Fruit fly (Drosophila melanogaster) whole organism, embryonic: Measurements from ENCODE around the gene dob.

ENCODE experiments used
- Atf3 ChIP-seq: fragments of 200-800 bp; sonication (Bioruptor generic); optimal IDR thresholded peaks from 3 replicates; lab custom pipeline; 2016; ENCODE audit warnings: missing biosample characterization, missing genetic modification characterization
- B-H2 ChIP-seq: fragments of 200-800 bp; sonication (Bioruptor generic); optimal IDR thresholded peaks from 2 replicates; lab custom pipeline; 2018; ENCODE audit warnings: missing biosample characterization, mild to moderate bottlenecking, missing genetic modification characterization
- CG10959 ChIP-seq: fragments of 200-800 bp; sonication (Bioruptor generic); IDR thresholded peaks from 2 replicates; pipeline ENCODE4 v1.3.6; 2022; ENCODE audit warnings: missing biosample characterization, missing genetic modification characterization
- CG11247 ChIP-seq: fragments of 200-800 bp; sonication (Bioruptor generic); IDR thresholded peaks from 2 replicates; pipeline ENCODE4 v1.3.6; 2022; ENCODE audit warnings: missing biosample characterization, missing genetic modification characterization
- CG11560 ChIP-seq: fragments of 200-800 bp; sonication (Bioruptor generic); IDR thresholded peaks from 3 replicates; pipeline ENCODE4 v1.3.6; 2022; ENCODE audit warnings: missing biosample characterization, missing genetic modification characterization
- CG12155 ChIP-seq: fragments of 200-800 bp; sonication (Bioruptor generic); optimal IDR thresholded peaks from 3 replicates; lab custom pipeline; 2016; ENCODE audit warnings: missing biosample characterization, missing genetic modification characterization
- CG12219 ChIP-seq: fragments of 200-800 bp; sonication (Bioruptor generic); optimal IDR thresholded peaks from 3 replicates; lab custom pipeline; 2018; ENCODE audit warnings: missing biosample characterization, mild to moderate bottlenecking, missing genetic modification characterization
- CG12236 ChIP-seq: fragments of 200-800 bp; sonication (Bioruptor generic); optimal IDR thresholded peaks from 2 replicates; lab custom pipeline; 2016; ENCODE audit warnings: missing biosample characterization, missing genetic modification characterization
- CG13894 ChIP-seq: fragments of 200-800 bp; sonication (Bioruptor generic); optimal IDR thresholded peaks from 3 replicates; lab custom pipeline; 2018; ENCODE audit warnings: missing biosample characterization, mild to moderate bottlenecking, missing genetic modification characterization, moderate library complexity
- CG15601 ChIP-seq: fragments of 200-800 bp; sonication (Bioruptor generic); optimal IDR thresholded peaks from 3 replicates; lab custom pipeline; 2019; ENCODE audit warnings: missing biosample characterization, mild to moderate bottlenecking, missing genetic modification characterization, moderate library complexity
- CG32532 ChIP-seq: fragments of 200-800 bp; sonication (Bioruptor generic); IDR thresholded peaks from 2 replicates; pipeline ENCODE4 v1.3.6; 2022; ENCODE audit warnings: missing biosample characterization, missing genetic modification characterization
- CG33557 ChIP-seq: fragments of 200-800 bp; sonication (Bioruptor generic); optimal IDR thresholded peaks from 2 replicates; lab custom pipeline; 2019; ENCODE audit warnings: missing biosample characterization, mild to moderate bottlenecking, missing genetic modification characterization, moderate library complexity
- CG6689 ChIP-seq: fragments of 200-800 bp; sonication (Bioruptor generic); IDR thresholded peaks from 2 replicates; pipeline ENCODE4 v1.3.6; 2022; ENCODE audit warnings: missing biosample characterization, missing genetic modification characterization
- CG8359 ChIP-seq: fragments of 200-800 bp; sonication (Bioruptor generic); optimal IDR thresholded peaks from 2 replicates; lab custom pipeline; 2017; ENCODE audit warnings: missing biosample characterization, mild to moderate bottlenecking, missing genetic modification characterization, borderline replicate concordance
- CG9727 ChIP-seq: fragments of 200-800 bp; sonication (Bioruptor generic); optimal IDR thresholded peaks from 3 replicates; lab custom pipeline; 2017; ENCODE audit warnings: missing biosample characterization, mild to moderate bottlenecking, missing genetic modification characterization
- Camta ChIP-seq: fragments of 200-800 bp; sonication (Bioruptor generic); optimal IDR thresholded peaks from 2 replicates; lab custom pipeline; 2016; ENCODE audit warnings: missing biosample characterization, missing genetic modification characterization
- Fer3 ChIP-seq: fragments of 200-800 bp; sonication (Bioruptor generic); optimal IDR thresholded peaks from 2 replicates; lab custom pipeline; 2018; ENCODE audit warnings: missing biosample characterization, mild to moderate bottlenecking, missing genetic modification characterization, moderate library complexity
- Hey ChIP-seq: fragments of 200-800 bp; sonication (Bioruptor generic); optimal IDR thresholded peaks from 3 replicates; lab custom pipeline; 2018; ENCODE audit warnings: missing biosample characterization, mild to moderate bottlenecking, missing genetic modification characterization
- Mes4 ChIP-seq: fragments of 200-800 bp; sonication (Bioruptor generic); optimal IDR thresholded peaks from 2 replicates; lab custom pipeline; 2016; ENCODE audit warnings: missing biosample characterization, missing genetic modification characterization
- Neu2 ChIP-seq: fragments of 200-800 bp; sonication (Bioruptor generic); optimal IDR thresholded peaks from 3 replicates; lab custom pipeline; 2016; ENCODE audit warnings: missing biosample characterization, missing genetic modification characterization, borderline replicate concordance
- Nf-YC ChIP-seq: fragments of 200-800 bp; optimal IDR thresholded peaks from 3 replicates; lab custom pipeline; 2019; ENCODE audit warnings: missing biosample characterization, mild to moderate bottlenecking, missing genetic modification characterization, moderate library complexity
- Ptx1 ChIP-seq: fragments of 200-800 bp; sonication (Bioruptor generic); IDR thresholded peaks from 2 replicates; pipeline ENCODE4 v1.3.6; 2022; ENCODE audit warnings: missing biosample characterization, missing genetic modification characterization
- Sry-β ChIP-seq: fragments of 200-800 bp; sonication (Bioruptor generic); optimal IDR thresholded peaks from 2 replicates; lab custom pipeline; 2018; ENCODE audit warnings: missing biosample characterization, mild to moderate bottlenecking, missing genetic modification characterization, moderate library complexity
- aop ChIP-seq: fragments of 200-800 bp; sonication (Bioruptor generic); IDR thresholded peaks from 2 replicates; pipeline ENCODE4 v1.3.6; 2022; ENCODE audit warnings: missing biosample characterization, missing genetic modification characterization
- az2 ChIP-seq: fragments of 200-800 bp; sonication (Bioruptor generic); optimal IDR thresholded peaks from 3 replicates; lab custom pipeline; 2016; ENCODE audit warnings: missing biosample characterization, missing genetic modification characterization
- bbx ChIP-seq: fragments of 200-800 bp; sonication (Bioruptor generic); IDR thresholded peaks from 2 replicates; pipeline ENCODE4 v1.3.6; 2022; ENCODE audit warnings: missing biosample characterization, missing genetic modification characterization; ENCODE audit not compliant: partially characterized antibody
- corto ChIP-seq: fragments of 200-800 bp; sonication (Bioruptor generic); optimal IDR thresholded peaks from 2 replicates; lab custom pipeline; 2016; ENCODE audit warnings: missing biosample characterization, mild to moderate bottlenecking, missing genetic modification characterization, moderate library complexity
- croc ChIP-seq: fragments of 200-800 bp; sonication (Bioruptor generic); conservative IDR thresholded peaks from 3 replicates; pipeline ENCODE4 v1.3.6; 2022; ENCODE audit warnings: missing biosample characterization, missing genetic modification characterization
- dm ChIP-seq: fragments of 200-800 bp; sonication (Bioruptor generic); optimal IDR thresholded peaks from 3 replicates; lab custom pipeline; 2016; ENCODE audit warnings: missing biosample characterization, missing genetic modification characterization
- dysf ChIP-seq: fragments of 200-800 bp; sonication (Bioruptor generic); IDR thresholded peaks from 3 replicates; pipeline ENCODE4 v1.3.6; 2022; ENCODE audit warnings: missing biosample characterization, missing genetic modification characterization
- eve ChIP-seq, 2 experiments: fragments of >200 bp; optimal IDR thresholded peaks; 2 replicates each; lab custom pipeline; 2017; ENCODE audit warnings: missing biosample characterization in 2 of 2, missing genetic modification characterization in 2 of 2
- fu2 ChIP-seq: fragments of 200-800 bp; sonication (Bioruptor generic); optimal IDR thresholded peaks from 2 replicates; lab custom pipeline; 2016; ENCODE audit warnings: missing biosample characterization, missing genetic modification characterization
- hb ChIP-seq: fragments of 200-800 bp; sonication (Bioruptor generic); IDR thresholded peaks from 3 replicates; pipeline ENCODE4 v1.3.6; 2022; ENCODE audit warnings: missing biosample characterization, missing genetic modification characterization; ENCODE audit not compliant: partially characterized antibody
- hbn ChIP-seq: fragments of 200-800 bp; sonication (Bioruptor generic); IDR thresholded peaks from 2 replicates; pipeline ENCODE4 v1.3.6; 2022; ENCODE audit warnings: missing biosample characterization, missing genetic modification characterization; ENCODE audit not compliant: partially characterized antibody
- klu ChIP-seq: fragments of 200-800 bp; sonication (Bioruptor generic); IDR thresholded peaks from 2 replicates; pipeline ENCODE4 v1.3.6; 2022; ENCODE audit warnings: missing biosample characterization, missing genetic modification characterization
- kni ChIP-seq: fragments of 200-800 bp; sonication (Bioruptor generic); optimal IDR thresholded peaks from 3 replicates; lab custom pipeline; 2017; ENCODE audit warnings: mild to moderate bottlenecking, missing biosample characterization, missing genetic modification reagents, missing genetic modification characterization
- lov ChIP-seq, 2 experiments: fragments of 200-800 bp in 1 of 2; fragments of >200 bp in 1 of 2; sonication (Bioruptor generic) in 1 of 2; IDR thresholded peaks in 1 of 2; optimal IDR thresholded peaks in 1 of 2; 2 replicates in 1 of 2; 3 replicates in 1 of 2; pipeline versions ENCODE4 v1.3.6 to Lab custom; 2017 to 2022; ENCODE audit warnings: missing biosample characterization in 1 of 2, missing genetic modification characterization in 1 of 2
- nerfin-1 ChIP-seq: fragments of 200-800 bp; sonication (Bioruptor generic); optimal IDR thresholded peaks from 3 replicates; lab custom pipeline; 2019; ENCODE audit warnings: missing biosample characterization, mild to moderate bottlenecking, missing genetic modification characterization, moderate library complexity
- nerfin-2 ChIP-seq: fragments of 200-800 bp; sonication (Bioruptor generic); IDR thresholded peaks from 2 replicates; pipeline ENCODE4 v1.3.6; 2022; ENCODE audit warnings: missing biosample characterization, missing genetic modification characterization; ENCODE audit not compliant: partially characterized antibody
- pum ChIP-seq: fragments of 200-800 bp; sonication (Bioruptor generic); optimal IDR thresholded peaks from 2 replicates; lab custom pipeline; 2016; ENCODE audit warnings: missing biosample characterization, missing genetic modification characterization
- ranshi ChIP-seq: fragments of 200-800 bp; sonication (Bioruptor generic); IDR thresholded peaks from 2 replicates; pipeline ENCODE4 v1.3.6; 2022; ENCODE audit warnings: missing biosample characterization, missing genetic modification characterization
- salm ChIP-seq: fragments of 200-800 bp; sonication (Bioruptor generic); optimal IDR thresholded peaks from 2 replicates; lab custom pipeline; 2018; ENCODE audit warnings: missing biosample characterization, mild to moderate bottlenecking, missing genetic modification characterization
- sisA ChIP-seq: fragments of 200-800 bp; sonication (Bioruptor generic); IDR thresholded peaks from 2 replicates; pipeline ENCODE4 v1.3.6; 2022; ENCODE audit warnings: missing biosample characterization, missing genetic modification characterization
- sug ChIP-seq: fragments of 200-800 bp; optimal IDR thresholded peaks from 2 replicates; lab custom pipeline; 2019; ENCODE audit warnings: missing biosample characterization, mild to moderate bottlenecking, missing genetic modification characterization, moderate library complexity
- tin ChIP-seq: fragments of 200-800 bp; sonication (Bioruptor generic); optimal IDR thresholded peaks from 3 replicates; lab custom pipeline; 2016; ENCODE audit warnings: missing biosample characterization, missing genetic modification characterization
- toy ChIP-seq: fragments of 200-800 bp; sonication (Bioruptor generic); IDR thresholded peaks from 2 replicates; pipeline ENCODE4 v1.3.6; 2022; ENCODE audit warnings: missing biosample characterization, missing genetic modification characterization
- ttk ChIP-seq: fragments of 200-800 bp; sonication (Bioruptor generic); IDR thresholded peaks from 2 replicates; pipeline ENCODE4 v2.1.2; 2022; ENCODE audit warnings: missing biosample characterization, missing genetic modification characterization
- tx ChIP-seq: fragments of 200-800 bp; sonication (Bioruptor generic); optimal IDR thresholded peaks from 2 replicates; lab custom pipeline; 2016; ENCODE audit warnings: missing biosample characterization, missing genetic modification characterization
- unpg ChIP-seq: fragments of 200-800 bp; sonication (Bioruptor generic); optimal IDR thresholded peaks from 3 replicates; lab custom pipeline; 2018; ENCODE audit warnings: missing biosample characterization, mild to moderate bottlenecking, missing genetic modification characterization, moderate library complexity
- zf30C ChIP-seq: fragments of 200-800 bp; sonication (Bioruptor generic); optimal IDR thresholded peaks from 3 replicates; lab custom pipeline; 2018; ENCODE audit warnings: missing biosample characterization, mild to moderate bottlenecking, missing genetic modification characterization

The dob gene

dm6 chrX:15021021-15021477, 45.8 kb upstream of the dob start (continued):
- peak; percentile 86 for TF ChIP-seq nerfin-1 (tag; lab: Kevin White, UChicago)
- peak; percentile 87 for TF ChIP-seq CG9727 (GFP tag; lab: Kevin White, UChicago)
- TF ChIP-seq CG15601 = peak; percentile 93
- peak; percentile 75 for TF ChIP-seq CG8359 (GFP tag; lab: Kevin White, UChicago)
- peak; percentile 90 for TF ChIP-seq unpg
- TF ChIP-seq eve (GFP tag; optimal IDR thresholded peaks at IDR 0.05; lab: Kevin White, UChicago) = no peak
- TF ChIP-seq lov (optimal IDR thresholded peaks at IDR 0.05; lab: Kevin White, UChicago) = no peak
- peak; percentile 87 for TF ChIP-seq lov (GFP tag; IDR thresholded peaks at IDR 0.05; lab: Robert Waterston, UW)
- TF ChIP-seq az2 (GFP tag; lab: Kevin White, UChicago) = peak; percentile 84
- TF ChIP-seq Hey (tag; lab: Kevin White, UChicago) = no peak
- no peak for TF ChIP-seq Mes4
- TF ChIP-seq Ptx1 (GFP tag; lab: Robert Waterston, UW) = peak; percentile 84
- TF ChIP-seq CG6689 (GFP tag; lab: Robert Waterston, UW) = peak; percentile 91
- no peak for TF ChIP-seq CG11560
- TF ChIP-seq zf30C (GFP tag; lab: Kevin White, UChicago) = peak; percentile 89
- TF ChIP-seq CG12155 (GFP tag; lab: Kevin White, UChicago) = peak; percentile 53
- TF ChIP-seq ranshi (GFP tag; lab: Robert Waterston, UW) = peak; percentile 72; the same call in 1 of the 2 replicates
- TF ChIP-seq CG12236 (GFP tag; lab: Kevin White, UChicago) = no peak
- no peak for TF ChIP-seq CG32532
- TF ChIP-seq dysf (GFP tag; lab: Robert Waterston, UW) = peak; percentile 75
- TF ChIP-seq Atf3 (GFP tag; lab: Kevin White, UChicago) = no peak
- peak; percentile 60 for TF ChIP-seq Sry-β (GFP tag; lab: Kevin White, UChicago)
- 0 out of 2 replicates have a peak, but pooled peaks have one; percentile 35 for TF ChIP-seq CG11247 (GFP tag; lab: Robert Waterston, UW)
- TF ChIP-seq Neu2 (GFP tag; lab: Kevin White, UChicago) = no peak
- TF ChIP-seq sug (tag; lab: Kevin White, UChicago) = peak; percentile 43
- peak; percentile 82 for TF ChIP-seq CG33557 (GFP tag; lab: Kevin White, UChicago)
- TF ChIP-seq salm = peak; percentile 52
- no peak for TF ChIP-seq toy (GFP tag; lab: Robert Waterston, UW)
- no peak for TF ChIP-seq hbn (GFP tag; lab: Robert Waterston, UW)

- TF ChIP-seq Nf-YC (tag; lab: Kevin White, UChicago) (peak; percentile 67), sisA (GFP tag; lab: Robert Waterston, UW) (peak; percentile 84), kni (GFP tag; lab: Kevin White, UChicago) (peak; percentile 44), corto (no peak), CG13894 (tag; lab: Kevin White, UChicago) (peak; percentile 74), croc (peak; percentile 68), fu2 (GFP tag; lab: Kevin White, UChicago) (peak; percentile 82), aop (GFP tag; lab: Robert Waterston, UW) (peak; percentile 68; the same call in 1 of the 2 replicates), tx (GFP tag; lab: Kevin White, UChicago) (peak; percentile 82), bbx (GFP tag; lab: Robert Waterston, UW) (no peak), tin (peak; percentile 79), klu (peak; percentile 50; the same call in 1 of the 2 replicates), dm (GFP tag; lab: Kevin White, UChicago) (peak; percentile 80), B-H2 (GFP tag; lab: Kevin White, UChicago) (peak; percentile 80), ttk (GFP tag; lab: Robert Waterston, UW) (peak; percentile 76), unpg (peak; percentile 89), Camta (GFP tag; lab: Kevin White, UChicago) (peak; percentile 88), Fer3 (tag; lab: Kevin White, UChicago) (peak; percentile 87), Neu2 (GFP tag; lab: Kevin White, UChicago) (no peak), nerfin-2 (no peak), hb (GFP tag; lab: Robert Waterston, UW) (no peak), pum (GFP tag; lab: Kevin White, UChicago) (peak; percentile 87), CG12219 (GFP tag; lab: Kevin White, UChicago) (peak; percentile 81), CG10959 (GFP tag; lab: Robert Waterston, UW) (peak; percentile 77)
Measured at dm6 chrX:15022219-15022618, 44.6 kb upstream of the dob start.
